Fruit fly (Drosophila melanogaster) whole organism, embryonic: ENCODE results near the gene mus301.
A peak's percentile ranks its signal among the peaks of the same experiment; 100 is the strongest.

Experiments used
- ATbp ChIP-seq: fragments of 200-800 bp; sonication (Bioruptor generic); optimal IDR thresholded peaks from 2 replicates; lab custom pipeline; 2017; ENCODE audit warnings: missing biosample characterization, mild to moderate bottlenecking, missing genetic modification characterization, missing genetic modification reagents
- Atf6 ChIP-seq: fragments of 200-800 bp; sonication (Bioruptor generic); IDR thresholded peaks from 2 replicates; pipeline ENCODE4 v1.3.6; 2022; ENCODE audit warnings: missing biosample characterization, missing genetic modification characterization
- B-H2 ChIP-seq: fragments of 200-800 bp; sonication (Bioruptor generic); optimal IDR thresholded peaks from 2 replicates; lab custom pipeline; 2018; ENCODE audit warnings: missing biosample characterization, mild to moderate bottlenecking, missing genetic modification characterization
- BEAF-32 ChIP-seq: fragments of 200-800 bp; sonication (Bioruptor generic); optimal IDR thresholded peaks from 3 replicates; lab custom pipeline; 2017; ENCODE audit warnings: missing biosample characterization, missing genetic modification characterization, mild to moderate bottlenecking, moderate library complexity, missing genetic modification reagents
- CG10543 ChIP-seq: fragments of 200-800 bp; sonication (Bioruptor generic); optimal IDR thresholded peaks from 3 replicates; lab custom pipeline; 2017; ENCODE audit warnings: missing biosample characterization, mild to moderate bottlenecking, missing genetic modification characterization, moderate library complexity
- CG11456 ChIP-seq: fragments of 200-800 bp; sonication (Bioruptor generic); IDR thresholded peaks from 3 replicates; pipeline ENCODE4 v1.3.6; 2022; ENCODE audit warnings: missing biosample characterization, missing genetic modification characterization
- CG12659 ChIP-seq: fragments of 200-800 bp; sonication (Bioruptor generic); optimal IDR thresholded peaks from 3 replicates; lab custom pipeline; 2017; ENCODE audit warnings: mild to moderate bottlenecking, missing biosample characterization, missing genetic modification reagents, missing genetic modification characterization
- CG13123 ChIP-seq: fragments of 200-800 bp; sonication (Bioruptor generic); optimal IDR thresholded peaks from 2 replicates; lab custom pipeline; 2016; ENCODE audit warnings: missing biosample characterization, missing genetic modification characterization
- CG13287 ChIP-seq: fragments of 200-800 bp; sonication (Bioruptor generic); IDR thresholded peaks from 2 replicates; pipeline ENCODE4 v1.3.6; 2022; ENCODE audit warnings: missing biosample characterization, missing genetic modification characterization; ENCODE audit not compliant: partially characterized antibody
- CG13296 ChIP-seq: fragments of 200-800 bp; sonication (Bioruptor generic); optimal IDR thresholded peaks from 3 replicates; lab custom pipeline; 2018; ENCODE audit warnings: missing biosample characterization, mild to moderate bottlenecking, missing genetic modification characterization
- CG13424 ChIP-seq: fragments of 200-800 bp; sonication (Bioruptor generic); optimal IDR thresholded peaks from 2 replicates; lab custom pipeline; 2019; ENCODE audit warnings: missing biosample characterization, mild to moderate bottlenecking, missing genetic modification characterization, moderate library complexity
- CG13624 ChIP-seq: fragments of 200-800 bp; sonication (Bioruptor generic); optimal IDR thresholded peaks from 2 replicates; lab custom pipeline; 2016; ENCODE audit warnings: missing biosample characterization, missing genetic modification characterization
- CG13775 ChIP-seq: fragments of 200-800 bp; sonication (Bioruptor generic); optimal IDR thresholded peaks from 3 replicates; lab custom pipeline; 2017; ENCODE audit warnings: missing biosample characterization, mild to moderate bottlenecking, missing genetic modification characterization
- CG14014 ChIP-seq: fragments of 200-800 bp; sonication (Bioruptor generic); IDR thresholded peaks from 2 replicates; pipeline ENCODE4 v1.3.6; 2022; ENCODE audit warnings: missing biosample characterization, missing genetic modification characterization
- CG14667 ChIP-seq: fragments of 200-800 bp; sonication (Bioruptor generic); IDR thresholded peaks from 2 replicates; pipeline ENCODE4 v1.3.6; 2022; ENCODE audit warnings: missing biosample characterization, missing genetic modification characterization
- CG14710 ChIP-seq: fragments of 200-800 bp; sonication (Bioruptor generic); optimal IDR thresholded peaks from 3 replicates; lab custom pipeline; 2019; ENCODE audit warnings: missing biosample characterization, mild to moderate bottlenecking, missing genetic modification characterization, moderate library complexity
- CG14965 ChIP-seq: fragments of 200-800 bp; sonication (Bioruptor generic); optimal IDR thresholded peaks from 2 replicates; lab custom pipeline; 2016; ENCODE audit warnings: missing biosample characterization, missing genetic modification characterization, borderline replicate concordance
- CG17829 ChIP-seq: fragments of 200-800 bp; optimal IDR thresholded peaks from 2 replicates; lab custom pipeline; 2019; ENCODE audit warnings: missing biosample characterization, mild to moderate bottlenecking, missing genetic modification characterization, moderate library complexity
- CG2116 ChIP-seq: fragments of 200-800 bp; sonication (Bioruptor generic); optimal IDR thresholded peaks from 3 replicates; lab custom pipeline; 2018; ENCODE audit warnings: missing biosample characterization, mild to moderate bottlenecking, missing genetic modification characterization
- CG30431 ChIP-seq: fragments of 200-800 bp; sonication (Bioruptor generic); optimal IDR thresholded peaks from 2 replicates; lab custom pipeline; 2017; ENCODE audit warnings: missing biosample characterization, missing genetic modification characterization
- CG34376 ChIP-seq: fragments of 200-800 bp; sonication (Bioruptor generic); optimal IDR thresholded peaks from 2 replicates; lab custom pipeline; 2018; ENCODE audit warnings: missing biosample characterization, mild to moderate bottlenecking, missing genetic modification characterization
- CG34422 ChIP-seq: fragments of 200-800 bp; sonication (Bioruptor generic); IDR thresholded peaks from 3 replicates; pipeline ENCODE4 v1.3.6; 2022; ENCODE audit warnings: missing biosample characterization, missing genetic modification characterization
- CG4730 ChIP-seq: fragments of 200-800 bp; sonication (Bioruptor generic); IDR thresholded peaks from 2 replicates; pipeline ENCODE4 v1.3.6; 2022; ENCODE audit warnings: missing biosample characterization, missing genetic modification characterization
- CG6683 ChIP-seq: fragments of 200-800 bp; sonication (Bioruptor generic); optimal IDR thresholded peaks from 2 replicates; lab custom pipeline; 2017; ENCODE audit warnings: missing biosample characterization, mild to moderate bottlenecking, missing genetic modification characterization, missing genetic modification reagents
- CG6791 ChIP-seq: fragments of 200-800 bp; sonication (Bioruptor generic); IDR thresholded peaks from 3 replicates; pipeline ENCODE4 v1.3.6; 2022; ENCODE audit warnings: missing biosample characterization, missing genetic modification characterization; ENCODE audit not compliant: partially characterized antibody
- CG9817 ChIP-seq: fragments of 200-800 bp; sonication (Bioruptor generic); optimal IDR thresholded peaks from 2 replicates; lab custom pipeline; 2018; ENCODE audit warnings: missing biosample characterization, mild to moderate bottlenecking, missing genetic modification characterization, moderate library complexity
- Camta ChIP-seq: fragments of 200-800 bp; sonication (Bioruptor generic); optimal IDR thresholded peaks from 2 replicates; lab custom pipeline; 2016; ENCODE audit warnings: missing biosample characterization, missing genetic modification characterization
- CoRest ChIP-seq: fragments of 200-800 bp; sonication (Bioruptor generic); optimal IDR thresholded peaks from 3 replicates; lab custom pipeline; 2018; ENCODE audit warnings: missing biosample characterization, mild to moderate bottlenecking, missing genetic modification characterization, moderate library complexity
- Dek ChIP-seq: fragments of 200-800 bp; sonication (Bioruptor generic); optimal IDR thresholded peaks from 3 replicates; lab custom pipeline; 2019; ENCODE audit warnings: missing biosample characterization, mild to moderate bottlenecking, missing genetic modification characterization, moderate library complexity
- Dp ChIP-seq: fragments of 200-800 bp; sonication (Bioruptor generic); optimal IDR thresholded peaks from 2 replicates; lab custom pipeline; 2018; ENCODE audit warnings: missing biosample characterization, mild to moderate bottlenecking, missing genetic modification characterization, moderate library complexity
- HLH54F ChIP-seq: fragments of 200-800 bp; sonication (Bioruptor generic); optimal IDR thresholded peaks from 3 replicates; lab custom pipeline; 2016; ENCODE audit warnings: missing biosample characterization, missing genetic modification characterization
- HmgZ ChIP-seq: fragments of 200-800 bp; sonication (Bioruptor generic); optimal IDR thresholded peaks from 2 replicates; lab custom pipeline; 2018; ENCODE audit warnings: missing biosample characterization, mild to moderate bottlenecking, missing genetic modification characterization
- NC2β ChIP-seq: fragments of 200-800 bp; sonication (Bioruptor generic); optimal IDR thresholded peaks from 2 replicates; lab custom pipeline; 2016; ENCODE audit warnings: missing biosample characterization, missing genetic modification characterization
- PHDP ChIP-seq: fragments of 200-800 bp; sonication (Bioruptor generic); optimal IDR thresholded peaks from 3 replicates; lab custom pipeline; 2018; ENCODE audit warnings: missing biosample characterization, mild to moderate bottlenecking, missing genetic modification characterization, moderate library complexity
- Scr ChIP-seq: fragments of 200-800 bp; sonication (Bioruptor generic); IDR thresholded peaks from 2 replicates; pipeline ENCODE4 v1.3.6; 2022; ENCODE audit warnings: missing biosample characterization, missing genetic modification characterization; ENCODE audit not compliant: partially characterized antibody
- Xrp1 ChIP-seq: fragments of 200-800 bp; sonication (Bioruptor generic); IDR thresholded peaks from 2 replicates; pipeline ENCODE4 v1.3.6; 2022; ENCODE audit warnings: missing biosample characterization, missing genetic modification characterization
- ab ChIP-seq: fragments of 200-800 bp; sonication (Bioruptor generic); optimal IDR thresholded peaks from 2 replicates; lab custom pipeline; 2016; ENCODE audit warnings: missing biosample characterization, missing genetic modification characterization
- amos ChIP-seq: fragments of 200-800 bp; sonication (Bioruptor generic); IDR thresholded peaks from 2 replicates; pipeline ENCODE4 v1.3.6; 2022; ENCODE audit warnings: missing biosample characterization, missing genetic modification characterization; ENCODE audit not compliant: partially characterized antibody
- bsh ChIP-seq, 2 experiments: fragments of 200-800 bp; sonication (Bioruptor generic); optimal IDR thresholded peaks; 2 replicates each; lab custom pipeline; 2017 to 2018; ENCODE audit warnings: mild to moderate bottlenecking in 2 of 2, missing biosample characterization in 2 of 2, missing genetic modification characterization in 2 of 2, moderate library complexity in 1 of 2
- chinmo ChIP-seq: fragments of 200-800 bp; sonication (Bioruptor generic); IDR thresholded peaks from 4 replicates; pipeline ENCODE4 v1.3.6; 2022; ENCODE audit warnings: missing biosample characterization, missing genetic modification characterization; ENCODE audit not compliant: partially characterized antibody
- gsb-n ChIP-seq: fragments of 200-800 bp; sonication (Bioruptor generic); optimal IDR thresholded peaks from 3 replicates; lab custom pipeline; 2018; ENCODE audit warnings: missing biosample characterization, mild to moderate bottlenecking, missing genetic modification characterization
- hbn ChIP-seq: fragments of 200-800 bp; sonication (Bioruptor generic); IDR thresholded peaks from 2 replicates; pipeline ENCODE4 v1.3.6; 2022; ENCODE audit warnings: missing biosample characterization, missing genetic modification characterization; ENCODE audit not compliant: partially characterized antibody
- lilli ChIP-seq: fragments of 200-800 bp; sonication (Bioruptor generic); optimal IDR thresholded peaks from 3 replicates; lab custom pipeline; 2016; ENCODE audit warnings: missing biosample characterization, missing genetic modification characterization
- pfk ChIP-seq: fragments of 200-800 bp; sonication (Bioruptor generic); optimal IDR thresholded peaks from 2 replicates; lab custom pipeline; 2018; ENCODE audit warnings: missing biosample characterization, mild to moderate bottlenecking, missing genetic modification characterization, moderate library complexity
- slp2 ChIP-seq: fragments of 200-800 bp; sonication (Bioruptor generic); optimal IDR thresholded peaks from 2 replicates; lab custom pipeline; 2016; ENCODE audit warnings: missing biosample characterization, missing genetic modification characterization
- sob ChIP-seq: fragments of 200-800 bp; sonication (Bioruptor generic); IDR thresholded peaks from 2 replicates; pipeline ENCODE4 v1.3.6; 2022; ENCODE audit warnings: missing biosample characterization, missing genetic modification characterization
- ttk ChIP-seq: fragments of 200-800 bp; sonication (Bioruptor generic); IDR thresholded peaks from 2 replicates; pipeline ENCODE4 v2.1.2; 2022; ENCODE audit warnings: missing biosample characterization, missing genetic modification characterization
- yki ChIP-seq: fragments of >200 bp; optimal IDR thresholded peaks from 3 replicates; lab custom pipeline; 2018
- zen ChIP-seq: fragments of 200-800 bp; sonication (Bioruptor generic); optimal IDR thresholded peaks from 3 replicates; lab custom pipeline; 2018; ENCODE audit warnings: missing biosample characterization, mild to moderate bottlenecking, missing genetic modification characterization, moderate library complexity
- zen2 ChIP-seq: fragments of 200-800 bp; sonication (Bioruptor generic); IDR thresholded peaks from 3 replicates; pipeline ENCODE4 v1.3.6; 2022; ENCODE audit warnings: missing biosample characterization, missing genetic modification characterization; ENCODE audit not compliant: partially characterized antibody

The mus301 gene

dm6 chr3L:8121590-8121989, 16.0 kb upstream of the mus301 start, which contains the start of gene ldbr:
Gene ldbr (plus strand): TSS chr3L:8121827.
- TF ChIP-seq CG14667: no peak
- no peak for TF ChIP-seq CG13775 (GFP tag; lab: Kevin White, UChicago)
- peak; percentile 20 for TF ChIP-seq zen
- TF ChIP-seq CG13123 (GFP tag; lab: Kevin White, UChicago): no peak
- peak; percentile 40 for TF ChIP-seq CG12659 (GFP tag; lab: Kevin White, UChicago)
- peak; percentile 3 for TF ChIP-seq CG13424 (tag; lab: Kevin White, UChicago)
- no peak for TF ChIP-seq NC2β (GFP tag; lab: Kevin White, UChicago)
- peak; percentile 61 for TF ChIP-seq CG13287 (GFP tag; lab: Robert Waterston, UW)
- no peak for TF ChIP-seq gsb-n (tag; lab: Kevin White, UChicago)
- TF ChIP-seq CG11456: no peak
- no peak for TF ChIP-seq HLH54F (GFP tag; lab: Kevin White, UChicago)
- no peak for TF ChIP-seq CG17829 (tag; lab: Kevin White, UChicago)
- TF ChIP-seq CoRest: peak; percentile 2
- peak; percentile 50; the same call in 1 of the 2 replicates for TF ChIP-seq amos
- no peak for TF ChIP-seq CG30431 (GFP tag; lab: Kevin White, UChicago)
- no peak for TF ChIP-seq CG9817 (tag; lab: Kevin White, UChicago)
- TF ChIP-seq PHDP (tag; lab: Kevin White, UChicago): peak; percentile 37
- peak; percentile 36; the same call in 1 of the 3 replicates for TF ChIP-seq CG34422 (GFP tag; lab: Robert Waterston, UW)
- TF ChIP-seq Camta (GFP tag; lab: Kevin White, UChicago): no peak
- TF ChIP-seq BEAF-32 (GFP tag; lab: Kevin White, UChicago): peak; percentile 38
- TF ChIP-seq zen2 (GFP tag; lab: Robert Waterston, UW): peak; percentile 30; the same call in 1 of the 3 replicates
- TF ChIP-seq Atf6 (GFP tag; lab: Robert Waterston, UW): no peak
- TF ChIP-seq CG34376 (GFP tag; lab: Kevin White, UChicago): peak; percentile 34
- peak; percentile 8; the same call in 1 of the 2 replicates for TF ChIP-seq sob (GFP tag; lab: Robert Waterston, UW)
- no peak for TF ChIP-seq CG13624
- TF ChIP-seq hbn (GFP tag; lab: Robert Waterston, UW): peak; percentile 29; the same call in 1 of the 2 replicates
- peak; percentile 64 for TF ChIP-seq B-H2 (GFP tag; lab: Kevin White, UChicago)
- TF ChIP-seq HmgZ (tag; lab: Kevin White, UChicago): peak; percentile 41
- TF ChIP-seq CG4730 (GFP tag; lab: Robert Waterston, UW): no peak
- no peak for TF ChIP-seq CG10543
- peak; percentile 14 for TF ChIP-seq CG13296 (GFP tag; lab: Kevin White, UChicago)
- no peak for TF ChIP-seq chinmo (GFP tag; lab: Robert Waterston, UW)
- TF ChIP-seq Dp (GFP tag; lab: Kevin White, UChicago): peak; percentile 93
- TF ChIP-seq Xrp1 (GFP tag; lab: Robert Waterston, UW): no peak
- TF ChIP-seq ttk (GFP tag; lab: Robert Waterston, UW): no peak
- peak; percentile 5 for TF ChIP-seq ATbp (GFP tag; lab: Kevin White, UChicago)
- TF ChIP-seq CG6683 (GFP tag; lab: Kevin White, UChicago): no peak
- peak; percentile 57; the same call in 2 of the 3 replicates for TF ChIP-seq CG6791 (GFP tag; lab: Robert Waterston, UW)
- TF ChIP-seq pfk (GFP tag; lab: Kevin White, UChicago): peak; percentile 25
- TF ChIP-seq slp2: no peak
- TF ChIP-seq CG14965: no peak
- TF ChIP-seq CG14014 (GFP tag; lab: Robert Waterston, UW): no peak
- peak; percentile 87 for TF ChIP-seq CG2116 (GFP tag; lab: Kevin White, UChicago)
- no peak for TF ChIP-seq bsh (GFP tag; optimal IDR thresholded peaks at IDR 0.05; lab: Kevin White, UChicago)
- TF ChIP-seq yki: no peak
- peak; percentile 57 for TF ChIP-seq Scr (GFP tag; lab: Robert Waterston, UW)
- peak; percentile 17 for TF ChIP-seq lilli
- no peak for TF ChIP-seq ab
- TF ChIP-seq CG14710 (tag; lab: Kevin White, UChicago): peak; percentile 36
- TF ChIP-seq Dek: no peak
